Worm (Caenorhabditis elegans): ENCODE data around the gene tgt-2.

DNA sequence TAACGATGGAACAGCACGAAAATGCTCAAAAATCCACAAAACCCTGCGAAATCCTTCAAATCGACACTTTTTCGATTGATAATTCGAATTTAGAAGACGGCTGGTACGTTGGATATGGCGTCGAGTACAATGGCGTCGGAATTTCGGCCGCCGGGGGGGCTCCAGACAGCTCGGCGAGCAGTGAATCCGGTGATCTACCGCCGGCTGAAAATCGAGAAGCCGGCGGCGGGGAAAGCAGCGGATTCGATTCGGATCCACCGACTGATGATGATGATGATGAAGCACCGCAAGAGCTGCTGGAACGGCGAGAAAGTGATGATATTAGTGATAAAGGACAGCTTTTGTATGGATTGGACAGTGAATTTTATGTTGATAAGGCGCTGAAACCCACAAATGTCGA is 7.2 kb upstream of the tgt-2 start:
- TF ChIP-seq nhr-237 (tag; optimal IDR thresholded peaks at IDR 0.05) = no peak
- TF ChIP-seq ama-1 (optimal IDR thresholded peaks at IDR 0.05) = no peak
- no peak for TF ChIP-seq nhr-21 (tag; optimal IDR thresholded peaks at IDR 0.05)
- no peak for TF ChIP-seq ceh-16 (tag; optimal IDR thresholded peaks at IDR 0.05)
- no peak for TF ChIP-seq egl-27 (tag; optimal IDR thresholded peaks at IDR 0.05)
- TF ChIP-seq zag-1 (tag; optimal IDR thresholded peaks at IDR 0.05) = no peak
- TF ChIP-seq lin-13 (GFP tag; optimal IDR thresholded peaks at IDR 0.05) = no peak
- TF ChIP-seq fos-1 (tag; optimal IDR thresholded peaks at IDR 0.05) = no peak
- TF ChIP-seq mdl-1 (tag; optimal IDR thresholded peaks at IDR 0.05) = no peak
